Fruit fly (Drosophila melanogaster) whole organism, embryonic: Measurements from ENCODE around the gene CG4653.

Experiments
- CG10267 ChIP-seq: fragments of 200-800 bp; sonication (Bioruptor generic); optimal IDR thresholded peaks from 2 replicates; lab custom pipeline; 2018; ENCODE audit warnings: missing biosample characterization, mild to moderate bottlenecking, missing genetic modification characterization, moderate library complexity
- CG10274 ChIP-seq: fragments of 200-800 bp; sonication (Bioruptor generic); optimal IDR thresholded peaks from 3 replicates; lab custom pipeline; 2017; ENCODE audit warnings: missing biosample characterization, mild to moderate bottlenecking, missing genetic modification characterization
- CG10654 ChIP-seq: fragments of 200-800 bp; sonication (Bioruptor generic); optimal IDR thresholded peaks from 2 replicates; lab custom pipeline; 2016; ENCODE audit warnings: missing biosample characterization, missing genetic modification characterization
- CG15514 ChIP-seq: fragments of 200-800 bp; sonication (Bioruptor generic); optimal IDR thresholded peaks from 3 replicates; lab custom pipeline; 2017; ENCODE audit warnings: missing biosample characterization, missing genetic modification characterization, mild to moderate bottlenecking, moderate library complexity, missing genetic modification reagents
- CG16863 ChIP-seq: fragments of 200-800 bp; sonication (Bioruptor generic); optimal IDR thresholded peaks from 3 replicates; lab custom pipeline; 2016; ENCODE audit warnings: missing biosample characterization, missing genetic modification characterization
- CG17612 ChIP-seq: fragments of 200-800 bp; sonication (Bioruptor generic); IDR thresholded peaks from 2 replicates; pipeline ENCODE4 v1.3.6; 2022; ENCODE audit warnings: missing biosample characterization, missing genetic modification characterization
- CG2875 ChIP-seq: fragments of 200-800 bp; sonication (Bioruptor generic); optimal IDR thresholded peaks from 2 replicates; lab custom pipeline; 2017; ENCODE audit warnings: missing biosample characterization, mild to moderate bottlenecking, missing genetic modification characterization, missing genetic modification reagents
- CG30431 ChIP-seq: fragments of 200-800 bp; sonication (Bioruptor generic); optimal IDR thresholded peaks from 2 replicates; lab custom pipeline; 2017; ENCODE audit warnings: missing biosample characterization, missing genetic modification characterization
- CG34422 ChIP-seq: fragments of 200-800 bp; sonication (Bioruptor generic); IDR thresholded peaks from 3 replicates; pipeline ENCODE4 v1.3.6; 2022; ENCODE audit warnings: missing biosample characterization, missing genetic modification characterization
- CG3726 ChIP-seq: fragments of 200-800 bp; sonication (Bioruptor generic); IDR thresholded peaks from 3 replicates; pipeline ENCODE4, ENCODE4 v1.3.6; 2022; ENCODE audit warnings: missing biosample characterization, missing genetic modification characterization
- CG5180 ChIP-seq: fragments of 200-800 bp; sonication (Bioruptor generic); optimal IDR thresholded peaks from 3 replicates; lab custom pipeline; 2017; ENCODE audit warnings: missing biosample characterization, missing genetic modification characterization, mild to moderate bottlenecking, moderate library complexity, missing genetic modification reagents
- CG6654 ChIP-seq: fragments of 200-800 bp; sonication (Bioruptor generic); optimal IDR thresholded peaks from 2 replicates; lab custom pipeline; 2017; ENCODE audit warnings: missing biosample characterization, mild to moderate bottlenecking, missing genetic modification characterization
- CG6689 ChIP-seq: fragments of 200-800 bp; sonication (Bioruptor generic); IDR thresholded peaks from 2 replicates; pipeline ENCODE4 v1.3.6; 2022; ENCODE audit warnings: missing biosample characterization, missing genetic modification characterization
- CG6791 ChIP-seq: fragments of 200-800 bp; sonication (Bioruptor generic); IDR thresholded peaks from 3 replicates; pipeline ENCODE4 v1.3.6; 2022; ENCODE audit warnings: missing biosample characterization, missing genetic modification characterization; ENCODE audit not compliant: partially characterized antibody
- CG7357 ChIP-seq: fragments of 200-800 bp; sonication (Bioruptor generic); IDR thresholded peaks from 3 replicates; pipeline ENCODE4 v1.3.6; 2022; ENCODE audit warnings: missing biosample characterization, missing genetic modification characterization
- CG7987 ChIP-seq: fragments of 200-800 bp; sonication (Bioruptor generic); optimal IDR thresholded peaks from 2 replicates; lab custom pipeline; 2018; ENCODE audit warnings: missing biosample characterization, mild to moderate bottlenecking, missing genetic modification characterization, moderate library complexity
- CG8281 ChIP-seq: fragments of 200-800 bp; sonication (Bioruptor generic); optimal IDR thresholded peaks from 2 replicates; lab custom pipeline; 2018; ENCODE audit warnings: missing biosample characterization, mild to moderate bottlenecking, missing genetic modification characterization, moderate library complexity
- CG8388 ChIP-seq: fragments of 200-800 bp; sonication (Bioruptor generic); optimal IDR thresholded peaks from 2 replicates; lab custom pipeline; 2019; ENCODE audit warnings: missing biosample characterization, mild to moderate bottlenecking, missing genetic modification characterization, moderate library complexity
- CG8478 ChIP-seq: fragments of >200 bp; optimal IDR thresholded peaks from 2 replicates; lab custom pipeline; 2018
- CG8944 ChIP-seq: fragments of 200-800 bp; sonication (Bioruptor generic); optimal IDR thresholded peaks from 3 replicates; lab custom pipeline; 2016; ENCODE audit warnings: missing biosample characterization, missing genetic modification characterization
- CG9727 ChIP-seq: fragments of 200-800 bp; sonication (Bioruptor generic); optimal IDR thresholded peaks from 3 replicates; lab custom pipeline; 2017; ENCODE audit warnings: missing biosample characterization, mild to moderate bottlenecking, missing genetic modification characterization
- CG9932 ChIP-seq: fragments of 200-800 bp; sonication (Bioruptor generic); IDR thresholded peaks from 2 replicates; pipeline ENCODE4 v1.3.6; 2022; ENCODE audit warnings: missing biosample characterization, missing genetic modification characterization
- Drgx ChIP-seq: fragments of 200-800 bp; sonication (Bioruptor generic); IDR thresholded peaks from 2 replicates; pipeline ENCODE4 v1.3.6; 2022; ENCODE audit warnings: missing biosample characterization, missing genetic modification characterization
- HLH3B ChIP-seq: fragments of 200-800 bp; sonication (Bioruptor generic); IDR thresholded peaks from 2 replicates; pipeline ENCODE4 v1.3.6; 2022; ENCODE audit warnings: missing biosample characterization, missing genetic modification characterization
- Hmr ChIP-seq: fragments of 200-800 bp; sonication (Bioruptor generic); optimal IDR thresholded peaks from 3 replicates; lab custom pipeline; 2017; ENCODE audit warnings: mild to moderate bottlenecking, missing biosample characterization, missing genetic modification reagents, missing genetic modification characterization
- Jarid2 ChIP-seq: fragments of 200-800 bp; sonication (Bioruptor generic); optimal IDR thresholded peaks from 3 replicates; lab custom pipeline; 2017; ENCODE audit warnings: mild to moderate bottlenecking, missing biosample characterization, missing genetic modification reagents, missing genetic modification characterization
- NC2β ChIP-seq: fragments of 200-800 bp; sonication (Bioruptor generic); optimal IDR thresholded peaks from 2 replicates; lab custom pipeline; 2016; ENCODE audit warnings: missing biosample characterization, missing genetic modification characterization
- NfI ChIP-seq: fragments of 200-800 bp; sonication (Bioruptor generic); optimal IDR thresholded peaks from 3 replicates; lab custom pipeline; 2018; ENCODE audit warnings: missing biosample characterization, mild to moderate bottlenecking, missing genetic modification characterization, moderate library complexity
- Optix ChIP-seq: fragments of 200-800 bp; sonication (Bioruptor generic); IDR thresholded peaks from 3 replicates; pipeline ENCODE4 v1.3.6; 2022; ENCODE audit warnings: missing biosample characterization, missing genetic modification characterization
- Six4 ChIP-seq: fragments of 200-800 bp; sonication (Bioruptor generic); optimal IDR thresholded peaks from 2 replicates; lab custom pipeline; 2016; ENCODE audit warnings: missing biosample characterization, missing genetic modification characterization
- Stat92E ChIP-seq, 3 experiments: fragments of >200 bp in 2 of 3; fragments of 200-800 bp in 1 of 3; sonication (Bioruptor generic) in 1 of 3; optimal IDR thresholded peaks; 2 replicates each; lab custom pipeline; 2017 to 2019; ENCODE audit warnings: missing biosample characterization in 3 of 3, missing genetic modification characterization in 3 of 3, mild to moderate bottlenecking in 1 of 3, moderate library complexity in 1 of 3
- Usf ChIP-seq: fragments of 200-800 bp; sonication (Bioruptor generic); optimal IDR thresholded peaks from 2 replicates; lab custom pipeline; 2017; ENCODE audit warnings: missing genotype, missing biosample characterization, missing genetic modification characterization
- Vsx1 ChIP-seq: fragments of 200-800 bp; sonication (Bioruptor generic); optimal IDR thresholded peaks from 2 replicates; lab custom pipeline; 2017; ENCODE audit warnings: missing biosample characterization, mild to moderate bottlenecking, missing genetic modification characterization, missing genetic modification reagents
- dan ChIP-seq: fragments of 200-800 bp; sonication (Bioruptor generic); IDR thresholded peaks from 2 replicates; pipeline ENCODE4 v1.3.6; 2022; ENCODE audit warnings: missing biosample characterization, missing genetic modification characterization
- dm ChIP-seq: fragments of 200-800 bp; sonication (Bioruptor generic); optimal IDR thresholded peaks from 3 replicates; lab custom pipeline; 2016; ENCODE audit warnings: missing biosample characterization, missing genetic modification characterization
- dpn ChIP-seq, 2 experiments: fragments of 200-800 bp; sonication (Bioruptor generic); optimal IDR thresholded peaks; 3 replicates each; lab custom pipeline; 2016; ENCODE audit warnings: missing biosample characterization in 2 of 2, missing genetic modification characterization in 2 of 2
- dysf ChIP-seq: fragments of 200-800 bp; sonication (Bioruptor generic); IDR thresholded peaks from 3 replicates; pipeline ENCODE4 v1.3.6; 2022; ENCODE audit warnings: missing biosample characterization, missing genetic modification characterization
- ems ChIP-seq: fragments of 200-800 bp; sonication (Bioruptor generic); optimal IDR thresholded peaks from 3 replicates; lab custom pipeline; 2016; ENCODE audit warnings: missing biosample characterization, missing genetic modification characterization
- eve ChIP-seq, 2 experiments: fragments of >200 bp; optimal IDR thresholded peaks; 2 replicates each; lab custom pipeline; 2017; ENCODE audit warnings: missing biosample characterization in 2 of 2, missing genetic modification characterization in 2 of 2
- h ChIP-seq: fragments of >200 bp; optimal IDR thresholded peaks from 2 replicates; lab custom pipeline; 2017
- nmo ChIP-seq: fragments of 200-800 bp; sonication (Bioruptor generic); optimal IDR thresholded peaks from 2 replicates; lab custom pipeline; 2018; ENCODE audit warnings: missing biosample characterization, mild to moderate bottlenecking, missing genetic modification characterization, moderate library complexity
- pnt ChIP-seq: fragments of 200-800 bp; sonication (Bioruptor generic); optimal IDR thresholded peaks from 3 replicates; lab custom pipeline; 2016; ENCODE audit warnings: missing biosample characterization, missing genetic modification characterization
- ranshi ChIP-seq: fragments of 200-800 bp; sonication (Bioruptor generic); IDR thresholded peaks from 2 replicates; pipeline ENCODE4 v1.3.6; 2022; ENCODE audit warnings: missing biosample characterization, missing genetic modification characterization
- sisA ChIP-seq: fragments of 200-800 bp; sonication (Bioruptor generic); IDR thresholded peaks from 2 replicates; pipeline ENCODE4 v1.3.6; 2022; ENCODE audit warnings: missing biosample characterization, missing genetic modification characterization
- sr ChIP-seq: fragments of 200-800 bp; sonication (Bioruptor generic); IDR thresholded peaks from 3 replicates; pipeline ENCODE4 v1.3.6; 2022; ENCODE audit warnings: missing biosample characterization, missing genetic modification characterization
- tgo ChIP-seq: fragments of 200-800 bp; sonication (Bioruptor generic); IDR thresholded peaks from 3 replicates; pipeline ENCODE4 v1.3.6; 2022; ENCODE audit warnings: missing biosample characterization, missing genetic modification characterization
- tin ChIP-seq: fragments of 200-800 bp; sonication (Bioruptor generic); optimal IDR thresholded peaks from 3 replicates; lab custom pipeline; 2016; ENCODE audit warnings: missing biosample characterization, missing genetic modification characterization
- tna ChIP-seq: fragments of 200-800 bp; sonication (Bioruptor generic); IDR thresholded peaks from 2 replicates; pipeline ENCODE4 v1.3.6; 2022; ENCODE audit warnings: missing biosample characterization, missing genetic modification characterization; ENCODE audit not compliant: partially characterized antibody
- trh ChIP-seq: fragments of 200-800 bp; sonication (Bioruptor generic); optimal IDR thresholded peaks from 2 replicates; lab custom pipeline; 2016; ENCODE audit warnings: missing biosample characterization, missing genetic modification characterization
- tup ChIP-seq: fragments of 200-800 bp; sonication (Bioruptor generic); optimal IDR thresholded peaks from 2 replicates; lab custom pipeline; 2016; ENCODE audit warnings: missing biosample characterization, mild to moderate bottlenecking, missing genetic modification characterization, moderate library complexity

Gene CG4653

DNA sequence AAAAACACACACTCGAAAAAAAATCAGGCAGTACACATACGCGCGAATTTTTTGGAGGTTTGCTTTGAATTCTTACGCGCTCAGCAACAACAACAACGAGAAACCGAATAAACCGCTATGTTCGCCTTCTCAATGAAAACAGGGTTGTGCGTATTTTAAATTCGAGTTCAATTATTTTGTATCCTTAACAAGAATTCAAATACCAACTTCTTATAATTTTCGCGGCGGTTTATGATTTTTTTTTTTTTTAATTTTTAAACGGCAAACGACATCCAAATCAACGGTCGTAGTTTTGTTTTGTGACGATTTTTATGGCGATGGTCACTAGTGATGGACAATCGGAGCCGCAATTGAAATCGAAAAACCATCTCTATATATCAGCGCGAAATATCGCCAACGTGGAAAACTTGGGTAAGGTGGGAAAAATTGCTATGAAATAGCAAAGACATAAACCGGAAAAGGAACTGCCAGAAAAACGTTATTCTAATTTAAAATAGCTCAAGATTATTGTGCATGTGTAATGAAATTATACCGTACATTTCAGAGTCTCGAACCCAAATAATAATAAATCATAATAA lies 47.8 kb downstream of the CG4653 start, which contains the start of gene goe (continued):
- peak; percentile 64 for TF ChIP-seq CG8388 (GFP tag; lab: Kevin White, UChicago)
- no peak for TF ChIP-seq CG7357 (GFP tag; lab: Robert Waterston, UW)
- TF ChIP-seq CG8478 (lab: Kevin White, UChicago), result no peak
- peak; percentile 97 for TF ChIP-seq Hmr (GFP tag; lab: Kevin White, UChicago)
- no peak for TF ChIP-seq h (lab: Kevin White, UChicago)
- peak; percentile 44; the same call in 1 of the 2 replicates for TF ChIP-seq tna (GFP tag; lab: Robert Waterston, UW)
- TF ChIP-seq CG6689, result peak; percentile 57
- peak; percentile 67 for TF ChIP-seq Usf
- TF ChIP-seq CG10267, result peak; percentile 62
- peak; percentile 87 for TF ChIP-seq dm (GFP tag; lab: Kevin White, UChicago)
- peak; percentile 82 to 91 for TF ChIP-seq dpn (GFP tag; optimal IDR thresholded peaks at IDR 0.05; lab: Kevin White, UChicago)
- peak; percentile 76 for TF ChIP-seq CG2875 (GFP tag; lab: Kevin White, UChicago)
- TF ChIP-seq CG16863 (GFP tag; lab: Kevin White, UChicago), result peak; percentile 56
- TF ChIP-seq tup (GFP tag; lab: Kevin White, UChicago), result no peak
- TF ChIP-seq CG9727 (GFP tag; lab: Kevin White, UChicago), result peak; percentile 84
- no peak for TF ChIP-seq eve (GFP tag; optimal IDR thresholded peaks at IDR 0.05; lab: Kevin White, UChicago)
- peak; percentile 75 for TF ChIP-seq CG34422 (GFP tag; lab: Robert Waterston, UW)
- TF ChIP-seq CG6654, result no peak
- peak; percentile 49 for TF ChIP-seq Jarid2 (GFP tag; lab: Kevin White, UChicago)
- TF ChIP-seq CG10274, result peak; percentile 19
- TF ChIP-seq tgo (GFP tag; lab: Robert Waterston, UW), result peak; percentile 63
- TF ChIP-seq sr (GFP tag; lab: Robert Waterston, UW), result peak; percentile 73; the same call in 2 of the 3 replicates
- peak; percentile 71 for TF ChIP-seq HLH3B (GFP tag; lab: Robert Waterston, UW)
- TF ChIP-seq ranshi (GFP tag; lab: Robert Waterston, UW), result peak; percentile 68
- 0 out of 3 replicates have a peak, but pooled peaks have one; percentile 28 for TF ChIP-seq CG3726
- peak; percentile 39 for TF ChIP-seq CG8281 (tag; lab: Kevin White, UChicago)
- peak; percentile 72 for TF ChIP-seq sisA (GFP tag; lab: Robert Waterston, UW)
- peak; percentile 83 for TF ChIP-seq CG7987
- TF ChIP-seq CG9932 (GFP tag; lab: Robert Waterston, UW), result peak; percentile 92
- peak; percentile 88 for TF ChIP-seq CG15514 (GFP tag; lab: Kevin White, UChicago)
- no peak for TF ChIP-seq dan (GFP tag; lab: Robert Waterston, UW)
- peak; percentile 80 for TF ChIP-seq Vsx1 (GFP tag; lab: Kevin White, UChicago)
- peak; percentile 72 for TF ChIP-seq tin (GFP tag; lab: Kevin White, UChicago)
- TF ChIP-seq NfI (GFP tag; lab: Kevin White, UChicago), result peak; percentile 90
- TF ChIP-seq CG10654 (GFP tag; lab: Kevin White, UChicago), result peak; percentile 74
- peak; percentile 61 for TF ChIP-seq Drgx
- peak; percentile 91 for TF ChIP-seq NC2β
- peak; percentile 71 for TF ChIP-seq pnt (GFP tag; lab: Kevin White, UChicago)
- TF ChIP-seq CG8944, result peak; percentile 85
- peak; percentile 76 for TF ChIP-seq nmo (GFP tag; lab: Kevin White, UChicago)
- TF ChIP-seq ems (GFP tag; lab: Kevin White, UChicago), result peak; percentile 64
- TF ChIP-seq Six4 (GFP tag; lab: Kevin White, UChicago), result peak; percentile 40
- peak; percentile 83 for TF ChIP-seq CG6791
- peak; percentile 51 for TF ChIP-seq CG30431 (GFP tag; lab: Kevin White, UChicago)
- peak in 1 of 3 experiments; percentile 39 for TF ChIP-seq Stat92E (GFP tag; optimal IDR thresholded peaks at IDR 0.05; lab: Kevin White, UChicago)
- peak; percentile 68; the same call in 2 of the 3 replicates for TF ChIP-seq dysf (GFP tag; lab: Robert Waterston, UW)
- TF ChIP-seq CG17612, result peak; percentile 60; the same call in 1 of the 2 replicates
- TF ChIP-seq trh (GFP tag; lab: Kevin White, UChicago), result peak; percentile 72
- TF ChIP-seq CG5180 (GFP tag; lab: Kevin White, UChicago), result no peak
- TF ChIP-seq Optix (GFP tag; lab: Robert Waterston, UW), result peak; percentile 73; the same call in 2 of the 3 replicates
